Fruit fly (Drosophila melanogaster) whole organism, pupa: ENCODE measurements around the gene CG11279.

ENCODE experiments used
- CG34367 ChIP-seq: fragments of 200-800 bp; sonication (Bioruptor generic); optimal IDR thresholded peaks from 2 replicates; lab custom pipeline; 2018; ENCODE audit warnings: missing biosample characterization, mild to moderate bottlenecking, missing genetic modification characterization
- CG8159 ChIP-seq: fragments of 200-800 bp; sonication (Bioruptor generic); optimal IDR thresholded peaks from 3 replicates; lab custom pipeline; 2018; ENCODE audit warnings: missing biosample characterization, mild to moderate bottlenecking, missing genetic modification characterization, moderate library complexity
- CG8301 ChIP-seq: fragments of 200-800 bp; sonication (Bioruptor generic); optimal IDR thresholded peaks from 2 replicates; lab custom pipeline; 2018; ENCODE audit warnings: missing biosample characterization, mild to moderate bottlenecking, missing genetic modification characterization
- Ets98B ChIP-seq: fragments of 200-800 bp; sonication (Bioruptor generic); IDR thresholded peaks from 2 replicates; pipeline ENCODE4 v1.3.6; 2022; ENCODE audit warnings: missing biosample characterization, missing genetic modification characterization

DNA sequence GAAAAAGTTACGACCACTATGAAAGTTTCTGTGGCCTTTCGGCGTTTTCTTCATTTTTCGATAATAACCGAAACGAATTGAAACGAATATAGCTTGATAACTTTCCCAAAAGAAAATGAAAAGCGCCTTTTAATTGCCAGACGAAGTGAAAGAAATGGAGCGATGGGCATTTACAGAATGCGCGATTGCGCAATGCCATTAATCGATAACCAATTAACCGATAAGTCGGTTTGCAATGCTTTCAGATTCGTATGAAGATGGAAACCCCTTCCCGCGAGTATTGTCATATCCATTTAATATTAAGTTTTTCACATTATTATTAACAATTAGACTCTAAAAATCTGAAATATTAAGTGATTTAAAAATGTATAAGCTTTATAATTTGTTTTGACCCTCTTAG, 19.4 kb upstream of the CG11279 start:
- TF ChIP-seq CG8301: no peak
- no peak for TF ChIP-seq Ets98B (GFP tag; lab: Robert Waterston, UW)
- no peak for TF ChIP-seq CG34367 (tag; lab: Kevin White, UChicago)
- no peak for TF ChIP-seq CG8159 (tag; lab: Kevin White, UChicago)
